Worm (Caenorhabditis elegans) whole organism, L3 larva: Measurements from ENCODE around the gene gfl-1.

Source experiments
- R02D3.7 ChIP-seq: fragments of 150-350 bp; optimal IDR thresholded peaks from 2 replicates; lab custom pipeline; 2014; ENCODE audit warnings: missing biosample characterization, missing genetic modification characterization
- ZK546.5 ChIP-seq: sonication (generic microtip); optimal IDR thresholded peaks from 2 replicates; lab custom pipeline; 2017; ENCODE audit warnings: missing biosample characterization, missing genetic modification characterization
- ama-1 ChIP-seq: fragments of 150-350 bp; optimal IDR thresholded peaks from 2 replicates; lab custom pipeline; 2018
- ceh-28 ChIP-seq: fragments of 150-350 bp; optimal IDR thresholded peaks from 2 replicates; lab custom pipeline; 2014; ENCODE audit warnings: missing biosample characterization, missing genetic modification reagents, missing genetic modification characterization
- ceh-82 ChIP-seq: fragments of 150-350 bp; optimal IDR thresholded peaks from 2 replicates; lab custom pipeline; 2014; ENCODE audit warnings: missing biosample characterization, missing genetic modification characterization
- ceh-9 ChIP-seq: sonication (generic microtip); optimal IDR thresholded peaks from 2 replicates; lab custom pipeline; 2018; ENCODE audit warnings: missing biosample characterization, missing genetic modification characterization
- daf-12 ChIP-seq: fragments of 150-350 bp; optimal IDR thresholded peaks from 2 replicates; lab custom pipeline; 2014; ENCODE audit warnings: missing biosample characterization, missing genetic modification reagents, missing genetic modification characterization
- egl-27 ChIP-seq: sonication (generic microtip); optimal IDR thresholded peaks from 4 replicates; lab custom pipeline; 2017; ENCODE audit warnings: missing biosample characterization, missing genetic modification reagents, missing genetic modification characterization
- egl-5 ChIP-seq: fragments of 150-350 bp; optimal IDR thresholded peaks from 2 replicates; lab custom pipeline; 2017; ENCODE audit warnings: missing biosample characterization, missing genetic modification reagents, missing genetic modification characterization, inconsistent platforms
- elt-1 ChIP-seq: fragments of 150-350 bp; optimal IDR thresholded peaks from 2 replicates; lab custom pipeline; 2014; ENCODE audit warnings: missing biosample characterization, missing genetic modification characterization
- elt-2 ChIP-seq: sonication (generic microtip); optimal IDR thresholded peaks from 2 replicates; lab custom pipeline; 2016; ENCODE audit warnings: missing genetic modification reagents, mild to moderate bottlenecking, missing genetic modification characterization, missing compliant biosample characterization
- elt-3 ChIP-seq, 3 experiments: fragments of 150-350 bp in 1 of 3; sonication (generic microtip) in 2 of 3; optimal IDR thresholded peaks; 2 replicates in 2 of 3; 4 replicates in 1 of 3; lab custom pipeline; 2014 to 2017; ENCODE audit warnings: missing biosample characterization in 3 of 3, missing genetic modification characterization in 3 of 3
- eor-1 ChIP-seq, 2 experiments: fragments of 150-350 bp; optimal IDR thresholded peaks; 2 replicates each; lab custom pipeline; 2014 to 2018; ENCODE audit warnings: missing biosample characterization in 2 of 2, missing genetic modification characterization in 2 of 2
- fkh-10 ChIP-seq: sonication (generic microtip); optimal IDR thresholded peaks from 2 replicates; lab custom pipeline; 2017; ENCODE audit warnings: missing biosample characterization, missing genetic modification reagents, missing genetic modification characterization
- fkh-2 ChIP-seq: fragments of 150-350 bp; optimal IDR thresholded peaks from 2 replicates; lab custom pipeline; 2014; ENCODE audit warnings: missing biosample characterization, missing genetic modification reagents, missing genetic modification characterization
- fos-1 ChIP-seq: fragments of 150-350 bp; optimal IDR thresholded peaks from 2 replicates; lab custom pipeline; 2014; ENCODE audit warnings: missing biosample characterization, missing genetic modification characterization
- hmg-11 ChIP-seq: sonication (generic microtip); optimal IDR thresholded peaks from 2 replicates; lab custom pipeline; 2016; ENCODE audit warnings: missing genetic modification characterization, missing compliant biosample characterization
- jun-1 ChIP-seq: fragments of 150-350 bp; optimal IDR thresholded peaks from 2 replicates; lab custom pipeline; 2014; ENCODE audit warnings: missing biosample characterization, missing genetic modification reagents, missing genetic modification characterization
- lin-15B ChIP-seq: fragments of 150-350 bp; optimal IDR thresholded peaks from 2 replicates; lab custom pipeline; 2014; ENCODE audit warnings: missing biosample characterization, missing genetic modification characterization
- lin-39 ChIP-seq: fragments of 150-350 bp; optimal IDR thresholded peaks from 2 replicates; lab custom pipeline; 2018; ENCODE audit warnings: missing biosample characterization, missing genetic modification reagents, missing genetic modification characterization
- lsy-12 ChIP-seq: sonication (generic microtip); optimal IDR thresholded peaks from 2 replicates; lab custom pipeline; 2016; ENCODE audit warnings: mild to moderate bottlenecking, missing genetic modification characterization, missing compliant biosample characterization
- mdl-1 ChIP-seq: fragments of 150-350 bp; optimal IDR thresholded peaks from 2 replicates; lab custom pipeline; 2014; ENCODE audit warnings: missing biosample characterization, missing genetic modification characterization
- mml-1 ChIP-seq: fragments of 150-350 bp; sonication (generic microtip); optimal IDR thresholded peaks from 3 replicates; lab custom pipeline; 2014; ENCODE audit warnings: missing biosample characterization, missing genetic modification characterization
- nfya-1 ChIP-seq: sonication (generic microtip); optimal IDR thresholded peaks from 2 replicates; lab custom pipeline; 2017; ENCODE audit warnings: missing genetic modification characterization, mild to moderate bottlenecking, missing compliant biosample characterization, antibody characterized with exemption, moderate library complexity; ENCODE audit not compliant: insufficient read depth
- nhr-11 ChIP-seq: fragments of 150-350 bp; optimal IDR thresholded peaks from 2 replicates; lab custom pipeline; 2014; ENCODE audit warnings: missing biosample characterization, missing genetic modification characterization
- nhr-23 ChIP-seq: fragments of 150-350 bp; optimal IDR thresholded peaks from 2 replicates; lab custom pipeline; 2014; ENCODE audit warnings: missing biosample characterization, missing genetic modification reagents, missing genetic modification characterization
- nhr-237 ChIP-seq: fragments of 150-350 bp; optimal IDR thresholded peaks from 2 replicates; lab custom pipeline; 2014; ENCODE audit warnings: missing biosample characterization, missing genetic modification characterization
- nhr-25 ChIP-seq: sonication (generic microtip); optimal IDR thresholded peaks from 2 replicates; lab custom pipeline; 2017; ENCODE audit warnings: missing biosample characterization, missing genetic modification characterization
- nhr-28 ChIP-seq: fragments of 150-350 bp; optimal IDR thresholded peaks from 2 replicates; lab custom pipeline; 2014; ENCODE audit warnings: missing biosample characterization, missing genetic modification characterization
- nhr-43 ChIP-seq: sonication (generic microtip); optimal IDR thresholded peaks from 2 replicates; lab custom pipeline; 2016; ENCODE audit warnings: mild to moderate bottlenecking, missing genetic modification characterization, missing compliant biosample characterization; ENCODE audit not compliant: poor library complexity, severe bottlenecking
- nhr-67 ChIP-seq: fragments of 150-350 bp; optimal IDR thresholded peaks from 2 replicates; lab custom pipeline; 2014; ENCODE audit warnings: missing biosample characterization, missing genetic modification characterization
- nhr-76 ChIP-seq: fragments of 150-350 bp; sonication (generic microtip); optimal IDR thresholded peaks from 5 replicates; lab custom pipeline; 2014; ENCODE audit warnings: missing biosample characterization, missing genetic modification characterization
- nhr-77 ChIP-seq: fragments of 150-350 bp; optimal IDR thresholded peaks from 2 replicates; lab custom pipeline; 2014; ENCODE audit warnings: missing biosample characterization, missing genetic modification characterization
- pha-4 ChIP-seq: fragments of 150-350 bp; optimal IDR thresholded peaks from 2 replicates; lab custom pipeline; 2014; ENCODE audit warnings: missing biosample characterization, missing genetic modification reagents, missing genetic modification characterization
- pqm-1 ChIP-seq: fragments of 150-350 bp; optimal IDR thresholded peaks from 2 replicates; lab custom pipeline; 2017; ENCODE audit warnings: missing biosample characterization, missing genetic modification characterization, inconsistent platforms
- sea-2 ChIP-seq: fragments of 150-350 bp; sonication (generic microtip); optimal IDR thresholded peaks from 4 replicates; lab custom pipeline; 2014; ENCODE audit warnings: missing biosample characterization, missing genetic modification reagents, missing genetic modification characterization
- skn-1 ChIP-seq: fragments of 150-350 bp; optimal IDR thresholded peaks from 2 replicates; lab custom pipeline; 2014; ENCODE audit warnings: missing biosample characterization, missing genetic modification characterization
- snpc-4 ChIP-seq: fragments of 150-350 bp; optimal IDR thresholded peaks from 2 replicates; lab custom pipeline; 2014; ENCODE audit warnings: missing biosample characterization, missing genetic modification characterization
- tbx-2 ChIP-seq: sonication (generic microtip); optimal IDR thresholded peaks from 2 replicates; lab custom pipeline; 2016; ENCODE audit warnings: mild to moderate bottlenecking, missing genetic modification characterization, missing compliant biosample characterization
- unc-39 ChIP-seq: sonication (generic microtip); optimal IDR thresholded peaks from 4 replicates; lab custom pipeline; 2017; ENCODE audit warnings: missing biosample characterization, missing genetic modification characterization
- unc-62 ChIP-seq: fragments of 150-350 bp; sonication (generic microtip); optimal IDR thresholded peaks from 4 replicates; lab custom pipeline; 2014; ENCODE audit warnings: missing biosample characterization, missing genetic modification reagents, missing genetic modification characterization
- zag-1 ChIP-seq: fragments of 150-350 bp; optimal IDR thresholded peaks from 2 replicates; lab custom pipeline; 2014; ENCODE audit warnings: missing biosample characterization, missing genetic modification characterization
- ztf-11 ChIP-seq: fragments of 150-350 bp; optimal IDR thresholded peaks from 2 replicates; lab custom pipeline; 2014; ENCODE audit warnings: missing biosample characterization, missing genetic modification characterization
- ztf-4 ChIP-seq: fragments of 150-350 bp; optimal IDR thresholded peaks from 2 replicates; lab custom pipeline; 2014; ENCODE audit warnings: missing biosample characterization, missing genetic modification characterization

gfl-1 gene

ce11 chrIV:11526189-11526588 is 5.1 kb downstream of the gfl-1 start:
- TF ChIP-seq ceh-82, result no peak
- TF ChIP-seq fos-1 (tag; lab: Kevin White, UChicago), result no peak
- TF ChIP-seq nfya-1, result no peak
- TF ChIP-seq nhr-43 (tag; lab: Kevin White, UChicago), result no peak
- TF ChIP-seq pha-4 (tag; lab: Kevin White, UChicago), result no peak

- TF ChIP-seq daf-12 (tag; lab: Kevin White, UChicago) (no peak), mml-1 (tag; lab: Kevin White, UChicago) (no peak), tbx-2 (tag; lab: Kevin White, UChicago) (peak; percentile 3), nhr-43 (tag; lab: Kevin White, UChicago) (no peak), zag-1 (tag; lab: Kevin White, UChicago) (no peak), ama-1 (lab: Kevin White, UChicago) (peak; percentile 34), R02D3.7 (tag; lab: Kevin White, UChicago) (peak; percentile 17), nhr-77 (tag; lab: Kevin White, UChicago) (no peak), nhr-23 (tag; lab: Kevin White, UChicago) (peak; percentile 6)
These were observed 6.7 kb downstream of the gfl-1 start, which contains the start of gene M04B2.2 for ce11 chrIV:11527752-11528151. Gene M04B2.2, plus strand, starts transcription at chrIV:11528052.

- TF ChIP-seq daf-12 (tag; lab: Kevin White, UChicago), result no peak
- no peak for TF ChIP-seq unc-62 (GFP tag; lab: Kevin White, UChicago)
- no peak for TF ChIP-seq unc-39
- TF ChIP-seq nhr-23 (tag; lab: Kevin White, UChicago), result no peak
- TF ChIP-seq lin-39 (tag; lab: Kevin White, UChicago), result no peak
- TF ChIP-seq ztf-4 (tag; lab: Kevin White, UChicago), result no peak
- TF ChIP-seq nhr-11 (tag; lab: Kevin White, UChicago), result no peak
- TF ChIP-seq nhr-237 (tag; lab: Kevin White, UChicago), result no peak
- TF ChIP-seq elt-2 (tag; lab: Kevin White, UChicago), result no peak
- no peak for TF ChIP-seq pha-4 (tag; lab: Kevin White, UChicago)
- no peak for TF ChIP-seq tbx-2 (tag; lab: Kevin White, UChicago)
- no peak for TF ChIP-seq ceh-9
- no peak for TF ChIP-seq nhr-77 (tag; lab: Kevin White, UChicago)
- no peak for TF ChIP-seq nhr-28 (tag; lab: Kevin White, UChicago)
- TF ChIP-seq fkh-10 (GFP tag; lab: Kevin White, UChicago), result no peak
- TF ChIP-seq mdl-1 (tag; lab: Kevin White, UChicago), result no peak
These were observed 27.6 kb downstream of the gfl-1 start, which contains the start of gene M04B2.7 for ce11 chrIV:11548671-11549070. Gene M04B2.7, minus strand, starts transcription at chrIV:11548771.

- TF ChIP-seq skn-1 (tag; lab: Kevin White, UChicago), result peak; percentile 36
- no peak for TF ChIP-seq eor-1 (tag; optimal IDR thresholded peaks at IDR 0.05; lab: Kevin White, UChicago)
- no peak for TF ChIP-seq ztf-11 (tag; lab: Kevin White, UChicago)
- TF ChIP-seq nhr-25, result peak; percentile 49
- TF ChIP-seq zag-1 (tag; lab: Kevin White, UChicago), result no peak
- TF ChIP-seq jun-1 (tag; lab: Kevin White, UChicago), result peak; percentile 75
- TF ChIP-seq ceh-28 (tag; lab: Kevin White, UChicago), result no peak
- TF ChIP-seq elt-2 (tag; lab: Kevin White, UChicago), result peak; percentile 39
- TF ChIP-seq lin-15B (tag; lab: Kevin White, UChicago), result peak; percentile 58
- TF ChIP-seq egl-27 (tag; lab: Kevin White, UChicago), result peak; percentile 16
- no peak for TF ChIP-seq elt-3 (tag; optimal IDR thresholded peaks at IDR 0.05; lab: Kevin White, UChicago)
- peak; percentile 24 for TF ChIP-seq pqm-1 (tag; lab: Kevin White, UChicago)
- peak; percentile 9 for TF ChIP-seq snpc-4
- TF ChIP-seq hmg-11, result no peak
- peak; percentile 36 for TF ChIP-seq tbx-2 (tag; lab: Kevin White, UChicago)
- peak; percentile 66 for TF ChIP-seq ceh-82
- no peak for TF ChIP-seq sea-2
- no peak for TF ChIP-seq elt-1 (tag; lab: Kevin White, UChicago)
- no peak for TF ChIP-seq nhr-76 (tag; lab: Kevin White, UChicago)
- peak; percentile 0 for TF ChIP-seq nhr-77 (tag; lab: Kevin White, UChicago)
- peak; percentile 65 for TF ChIP-seq lsy-12 (tag; lab: Kevin White, UChicago)
- TF ChIP-seq unc-62 (GFP tag; lab: Kevin White, UChicago), result no peak
- peak; percentile 73 for TF ChIP-seq nhr-23 (tag; lab: Kevin White, UChicago)
- peak; percentile 51 for TF ChIP-seq ama-1 (lab: Kevin White, UChicago)
- peak; percentile 72 for TF ChIP-seq lin-39 (tag; lab: Kevin White, UChicago)
- peak; percentile 76 for TF ChIP-seq nfya-1
- peak; percentile 10 for TF ChIP-seq R02D3.7 (tag; lab: Kevin White, UChicago)
- TF ChIP-seq nhr-43 (tag; lab: Kevin White, UChicago), result peak; percentile 79
- TF ChIP-seq ZK546.5 (tag; lab: Kevin White, UChicago), result no peak
- TF ChIP-seq fkh-2 (tag; lab: Kevin White, UChicago), result no peak
- peak; percentile 39 for TF ChIP-seq egl-5 (tag; lab: Kevin White, UChicago)
- no peak for TF ChIP-seq nhr-67 (tag; lab: Kevin White, UChicago)
These were observed 28.6 kb downstream of the gfl-1 start for ce11 chrIV:11549694-11550093.
